Worm (Caenorhabditis elegans) whole organism, late embryonic: Measurements from ENCODE around the gene Y73B6BL.270.

Experiments
- C08G9.2 ChIP-seq: sonication (generic microtip); optimal IDR thresholded peaks from 2 replicates; lab custom pipeline; 2016; ENCODE audit warnings: mild to moderate bottlenecking, missing genetic modification characterization, moderate library complexity, missing compliant biosample characterization
- F13H6.1 ChIP-seq: sonication (generic microtip); optimal IDR thresholded peaks from 2 replicates; lab custom pipeline; 2016; ENCODE audit warnings: missing genetic modification characterization, missing compliant biosample characterization
- K02D7.2 ChIP-seq: sonication (generic microtip); optimal IDR thresholded peaks from 2 replicates; lab custom pipeline; 2017; ENCODE audit warnings: mild to moderate bottlenecking, missing genetic modification characterization, missing compliant biosample characterization
- K09A11.1 ChIP-seq: sonication (generic microtip); optimal IDR thresholded peaks from 2 replicates; lab custom pipeline; 2017; ENCODE audit warnings: antibody characterized with exemption, mild to moderate bottlenecking, missing genetic modification characterization, missing compliant biosample characterization; ENCODE audit not compliant: insufficient read depth
- ahr-1 ChIP-seq: sonication (generic microtip); optimal IDR thresholded peaks from 2 replicates; lab custom pipeline; 2016; ENCODE audit warnings: missing genetic modification characterization, missing compliant biosample characterization
- ama-1 ChIP-seq: fragments of 150-350 bp; optimal IDR thresholded peaks from 2 replicates; lab custom pipeline; 2014
- ceh-18 ChIP-seq: sonication (generic microtip); optimal IDR thresholded peaks from 2 replicates; lab custom pipeline; 2016; ENCODE audit warnings: missing genetic modification characterization, missing compliant biosample characterization
- ceh-2 ChIP-seq: sonication (generic microtip); optimal IDR thresholded peaks from 2 replicates; lab custom pipeline; 2016; ENCODE audit warnings: missing genotype, missing genetic modification characterization, missing compliant biosample characterization
- ceh-30 ChIP-seq: fragments of 150-350 bp; optimal IDR thresholded peaks from 2 replicates; lab custom pipeline; 2014; ENCODE audit warnings: missing biosample characterization, missing genetic modification characterization
- ceh-31 ChIP-seq: sonication (generic microtip); optimal IDR thresholded peaks from 2 replicates; lab custom pipeline; 2016; ENCODE audit warnings: missing genetic modification characterization, missing compliant biosample characterization
- ceh-45 ChIP-seq: fragments of 200-800 bp; sonication (Bioruptor generic); IDR thresholded peaks from 2 replicates; pipeline ENCODE4 v1.3.6; 2022; ENCODE audit warnings: missing genetic modification reagents, missing genetic modification characterization, missing compliant biosample characterization
- ceh-9 ChIP-seq: sonication (generic microtip); optimal IDR thresholded peaks from 2 replicates; lab custom pipeline; 2016; ENCODE audit warnings: mild to moderate bottlenecking, missing genetic modification characterization, inconsistent platforms, missing compliant biosample characterization
- che-1 ChIP-seq: sonication (generic microtip); optimal IDR thresholded peaks from 2 replicates; lab custom pipeline; 2016; ENCODE audit warnings: mild to moderate bottlenecking, missing genetic modification characterization, missing compliant biosample characterization
- dmd-4 ChIP-seq: sonication (generic microtip); optimal IDR thresholded peaks from 2 replicates; lab custom pipeline; 2016; ENCODE audit warnings: borderline replicate concordance, missing genetic modification characterization, missing compliant biosample characterization
- dve-1 ChIP-seq: sonication (generic microtip); optimal IDR thresholded peaks from 2 replicates; lab custom pipeline; 2017; ENCODE audit warnings: antibody characterized with exemption, mild to moderate bottlenecking, missing genetic modification characterization, missing compliant biosample characterization
- fax-1 ChIP-seq: sonication (generic microtip); optimal IDR thresholded peaks from 2 replicates; lab custom pipeline; 2016; ENCODE audit warnings: missing genotype, missing genetic modification characterization, missing compliant biosample characterization
- fkh-10 ChIP-seq: fragments of 150-350 bp; optimal IDR thresholded peaks from 2 replicates; lab custom pipeline; 2014; ENCODE audit warnings: missing biosample characterization, missing genetic modification reagents, missing genetic modification characterization
- fkh-6 ChIP-seq: sonication (generic microtip); optimal IDR thresholded peaks from 2 replicates; lab custom pipeline; 2016; ENCODE audit warnings: missing genetic modification characterization, missing compliant biosample characterization
- gmeb-2 ChIP-seq: sonication (generic microtip); optimal IDR thresholded peaks from 2 replicates; lab custom pipeline; 2016; ENCODE audit warnings: missing genetic modification characterization, inconsistent platforms, missing compliant biosample characterization
- hlh-13 ChIP-seq: fragments of 200-800 bp; sonication (Bioruptor generic); optimal IDR thresholded peaks from 2 replicates; lab custom pipeline; 2018; ENCODE audit warnings: mild to moderate bottlenecking, missing genetic modification characterization, missing compliant biosample characterization
- hlh-30 ChIP-seq: sonication (generic microtip); optimal IDR thresholded peaks from 2 replicates; lab custom pipeline; 2017; ENCODE audit warnings: antibody characterized with exemption, missing genetic modification characterization, missing compliant biosample characterization; ENCODE audit not compliant: insufficient read depth
- hlh-6 ChIP-seq: sonication (generic microtip); optimal IDR thresholded peaks from 2 replicates; lab custom pipeline; 2016; ENCODE audit warnings: missing genotype, missing genetic modification characterization, missing compliant biosample characterization
- hlh-8 ChIP-seq: sonication (generic microtip); optimal IDR thresholded peaks from 2 replicates; lab custom pipeline; 2016; ENCODE audit warnings: missing genotype, missing genetic modification characterization, missing compliant biosample characterization
- lim-6 ChIP-seq: sonication (generic microtip); optimal IDR thresholded peaks from 2 replicates; lab custom pipeline; 2016; ENCODE audit warnings: missing genetic modification characterization, missing compliant biosample characterization
- lin-11 ChIP-seq: fragments of 200-800 bp; sonication (Bioruptor generic); optimal IDR thresholded peaks from 2 replicates; lab custom pipeline; 2018; ENCODE audit warnings: mild to moderate bottlenecking, missing genetic modification characterization, missing compliant biosample characterization
- madf-2 ChIP-seq: sonication (generic microtip); optimal IDR thresholded peaks from 2 replicates; lab custom pipeline; 2017; ENCODE audit warnings: missing genetic modification characterization, missing compliant biosample characterization
- mec-3 ChIP-seq: sonication (generic microtip); optimal IDR thresholded peaks from 2 replicates; lab custom pipeline; 2016; ENCODE audit warnings: borderline replicate concordance, missing genetic modification characterization, missing compliant biosample characterization
- nfya-1 ChIP-seq: sonication (generic microtip); optimal IDR thresholded peaks from 2 replicates; lab custom pipeline; 2017; ENCODE audit warnings: missing genetic modification characterization, mild to moderate bottlenecking, missing compliant biosample characterization, antibody characterized with exemption, moderate library complexity
- nhr-11 ChIP-seq: fragments of 150-350 bp; optimal IDR thresholded peaks from 2 replicates; lab custom pipeline; 2014; ENCODE audit warnings: missing biosample characterization, missing genetic modification characterization
- nhr-232 ChIP-seq: sonication (generic microtip); optimal IDR thresholded peaks from 2 replicates; lab custom pipeline; 2016; ENCODE audit warnings: missing genetic modification characterization, missing compliant biosample characterization
- npax-4 ChIP-seq: sonication (generic microtip); optimal IDR thresholded peaks from 2 replicates; lab custom pipeline; 2016; ENCODE audit warnings: missing genetic modification characterization, missing compliant biosample characterization
- odd-2 ChIP-seq: sonication (generic microtip); optimal IDR thresholded peaks from 2 replicates; lab custom pipeline; 2017; ENCODE audit warnings: antibody characterized with exemption, mild to moderate bottlenecking, missing genetic modification characterization, missing compliant biosample characterization
- pag-3 ChIP-seq: sonication (generic microtip); optimal IDR thresholded peaks from 2 replicates; lab custom pipeline; 2016; ENCODE audit warnings: missing compliant biosample characterization, missing genetic modification characterization, borderline replicate concordance
- pat-9 ChIP-seq: fragments of 200-800 bp; sonication (Bioruptor generic); optimal IDR thresholded peaks from 2 replicates; lab custom pipeline; 2018; ENCODE audit warnings: mild to moderate bottlenecking, missing genetic modification characterization, moderate library complexity, missing compliant biosample characterization
- pax-1 ChIP-seq: fragments of 150-350 bp; optimal IDR thresholded peaks from 2 replicates; lab custom pipeline; 2014; ENCODE audit warnings: missing biosample characterization, missing genetic modification characterization
- pha-4 ChIP-seq: fragments of 150-350 bp; optimal IDR thresholded peaks from 2 replicates; lab custom pipeline; 2018; ENCODE audit warnings: missing biosample characterization, missing genetic modification reagents, missing genetic modification characterization
- pqm-1 ChIP-seq: sonication (generic microtip); optimal IDR thresholded peaks from 2 replicates; lab custom pipeline; 2016; ENCODE audit warnings: missing genetic modification characterization, missing compliant biosample characterization
- rnt-1 ChIP-seq: sonication (generic microtip); optimal IDR thresholded peaks from 2 replicates; lab custom pipeline; 2016; ENCODE audit warnings: missing genetic modification characterization, missing compliant biosample characterization
- sdc-2 ChIP-seq: sonication (generic microtip); optimal IDR thresholded peaks from 2 replicates; lab custom pipeline; 2016; ENCODE audit warnings: missing genotype, missing genetic modification characterization, missing compliant biosample characterization
- sox-2 ChIP-seq: fragments of 200-800 bp; sonication (Bioruptor generic); IDR thresholded peaks from 2 replicates; pipeline ENCODE4 v1.3.6; 2022; ENCODE audit warnings: missing genetic modification reagents, missing genetic modification characterization, missing compliant biosample characterization
- sox-4 ChIP-seq: sonication (generic microtip); optimal IDR thresholded peaks from 2 replicates; lab custom pipeline; 2017; ENCODE audit warnings: mild to moderate bottlenecking, missing genetic modification characterization, inconsistent platforms, missing compliant biosample characterization
- syd-9 ChIP-seq: sonication (generic microtip); optimal IDR thresholded peaks from 2 replicates; lab custom pipeline; 2016; ENCODE audit warnings: mild to moderate bottlenecking, missing genetic modification characterization, moderate library complexity, missing compliant biosample characterization
- tbx-2 ChIP-seq: sonication (generic microtip); optimal IDR thresholded peaks from 2 replicates; lab custom pipeline; 2016; ENCODE audit warnings: missing genetic modification characterization, missing compliant biosample characterization
- tbx-7 ChIP-seq: sonication (generic microtip); optimal IDR thresholded peaks from 2 replicates; lab custom pipeline; 2016; ENCODE audit warnings: missing genotype, missing genetic modification characterization, missing compliant biosample characterization
- ttx-3 ChIP-seq: sonication (generic microtip); optimal IDR thresholded peaks from 2 replicates; lab custom pipeline; 2016; ENCODE audit warnings: missing genetic modification reagents, missing genetic modification characterization, missing compliant biosample characterization
- unc-42 ChIP-seq: sonication (generic microtip); optimal IDR thresholded peaks from 2 replicates; lab custom pipeline; 2016; ENCODE audit warnings: missing genotype, missing genetic modification characterization, missing compliant biosample characterization
- unc-55 ChIP-seq: sonication (generic microtip); optimal IDR thresholded peaks from 2 replicates; lab custom pipeline; 2017; ENCODE audit warnings: missing biosample characterization, missing genetic modification reagents, missing genetic modification characterization
- unc-86 ChIP-seq: sonication (generic microtip); optimal IDR thresholded peaks from 2 replicates; lab custom pipeline; 2016; ENCODE audit warnings: missing genetic modification characterization, missing compliant biosample characterization
- zip-5 ChIP-seq: sonication (generic microtip); optimal IDR thresholded peaks from 2 replicates; lab custom pipeline; 2016; ENCODE audit warnings: missing genetic modification characterization, missing compliant biosample characterization
- ztf-16 ChIP-seq: sonication (generic microtip); optimal IDR thresholded peaks from 2 replicates; lab custom pipeline; 2017; ENCODE audit warnings: missing genetic modification characterization, missing compliant biosample characterization

Y73B6BL.270 gene

ce11 chrIV:6404871-6405270, 39.7 kb downstream of the Y73B6BL.270 start, which contains the start of gene srv-13:
TSS of gene srv-13 (plus strand) at chrIV:6405171.
- TF ChIP-seq sox-4 (tag; lab: Kevin White, UChicago) (no peak), ceh-18 (no peak), hlh-6 (no peak), hlh-8 (tag; lab: Kevin White, UChicago) (no peak), zip-5 (tag; lab: Kevin White, UChicago) (no peak), ceh-30 (tag; lab: Kevin White, UChicago) (no peak), pag-3 (no peak), ztf-16 (tag; lab: Kevin White, UChicago) (no peak), che-1 (no peak), K02D7.2 (no peak), npax-4 (tag; lab: Kevin White, UChicago) (no peak), C08G9.2 (tag; lab: Kevin White, UChicago) (no peak), nhr-232 (no peak), odd-2 (tag; lab: Kevin White, UChicago) (no peak), pax-1 (no peak), lin-11 (tag; lab: Kevin White, UChicago) (no peak)

ce11 chrIV:6413482-6413881, 48.3 kb downstream of the Y73B6BL.270 start, which contains the start of gene nlp-71:
TSS of gene nlp-71 (minus strand) at chrIV:6413582.
- TF ChIP-seq rnt-1 (tag; lab: Kevin White, UChicago) (no peak), fkh-10 (GFP tag; lab: Kevin White, UChicago) (no peak), syd-9 (tag; lab: Kevin White, UChicago) (no peak), ttx-3 (tag; lab: Kevin White, UChicago) (no peak), ama-1 (lab: Kevin White, UChicago) (no peak), hlh-30 (tag; lab: Kevin White, UChicago) (no peak), pax-1 (no peak), ceh-2 (tag; lab: Kevin White, UChicago) (no peak), unc-42 (no peak), tbx-7 (no peak), gmeb-2 (tag; lab: Kevin White, UChicago) (no peak), dve-1 (tag; lab: Kevin White, UChicago) (no peak), che-1 (no peak), madf-2 (no peak), pqm-1 (tag; lab: Kevin White, UChicago) (no peak), zip-5 (tag; lab: Kevin White, UChicago) (no peak), ahr-1 (tag; lab: Kevin White, UChicago) (no peak), sox-2 (GFP tag; lab: Robert Waterston, UW) (no peak), ceh-30 (tag; lab: Kevin White, UChicago) (no peak), tbx-2 (no peak)

- peak; percentile 3 for TF ChIP-seq unc-55 (GFP tag; lab: Kevin White, UChicago)
- no peak for TF ChIP-seq odd-2 (tag; lab: Kevin White, UChicago)
- no peak for TF ChIP-seq hlh-30 (tag; lab: Kevin White, UChicago)
- no peak for TF ChIP-seq fax-1 (tag; lab: Kevin White, UChicago)
- no peak for TF ChIP-seq fkh-10 (GFP tag; lab: Kevin White, UChicago)
- no peak for TF ChIP-seq hlh-13 (GFP tag; lab: Kevin White, UChicago)
- TF ChIP-seq pat-9 (tag; lab: Kevin White, UChicago): no peak
- no peak for TF ChIP-seq fkh-6
- TF ChIP-seq unc-86 (tag; lab: Kevin White, UChicago): no peak
- no peak for TF ChIP-seq K09A11.1 (tag; lab: Kevin White, UChicago)
- TF ChIP-seq ceh-45 (GFP tag; lab: Robert Waterston, UW): no peak
- peak; percentile 55 for TF ChIP-seq unc-42
- TF ChIP-seq lim-6 (tag; lab: Kevin White, UChicago): no peak
- no peak for TF ChIP-seq hlh-6
- no peak for TF ChIP-seq F13H6.1 (tag; lab: Kevin White, UChicago)
- TF ChIP-seq hlh-8 (tag; lab: Kevin White, UChicago): no peak
- no peak for TF ChIP-seq nhr-11 (tag; lab: Kevin White, UChicago)
- TF ChIP-seq dmd-4 (tag; lab: Kevin White, UChicago): no peak
- TF ChIP-seq sox-2 (GFP tag; lab: Robert Waterston, UW): no peak
- no peak for TF ChIP-seq pha-4
- TF ChIP-seq syd-9 (tag; lab: Kevin White, UChicago): no peak
- TF ChIP-seq sdc-2: no peak
- no peak for TF ChIP-seq mec-3 (tag; lab: Kevin White, UChicago)
- TF ChIP-seq ceh-9 (tag; lab: Kevin White, UChicago): no peak
- TF ChIP-seq nfya-1 (tag; lab: Kevin White, UChicago): peak; percentile 26
- no peak for TF ChIP-seq C08G9.2 (tag; lab: Kevin White, UChicago)
- peak; percentile 30 for TF ChIP-seq ceh-31
- TF ChIP-seq tbx-2: peak; percentile 15
Observed at ce11 chrIV:6415149-6415548, 50.0 kb downstream of the Y73B6BL.270 start, which contains the start of gene exos-2. TSS of gene exos-2 (plus strand) at chrIV:6415478.
